Worm (Caenorhabditis elegans): ENCODE results near the gene D2096.7.

ce11 chrIV:8420961-8421360 is 43.5 kb upstream of the D2096.7 start, which contains the start of gene M116.5:
- TF ChIP-seq nhr-11 (tag; optimal IDR thresholded peaks at IDR 0.05): no peak
- no peak for TF ChIP-seq dve-1 (tag; optimal IDR thresholded peaks at IDR 0.05)
- no peak for TF ChIP-seq hlh-30 (tag; optimal IDR thresholded peaks at IDR 0.05; ENCODE audit: insufficient read depth)
- TF ChIP-seq unc-86 (tag; optimal IDR thresholded peaks at IDR 0.05): no peak
